Worm (Caenorhabditis elegans) whole organism, L1 larva: Measurements from ENCODE around the gene rpb-12.

Experiments
- aly-2 ChIP-seq: fragments of 150-350 bp; optimal IDR thresholded peaks from 2 replicates; lab custom pipeline; 2014; ENCODE audit warnings: missing biosample characterization, missing genetic modification characterization
- ama-1 ChIP-seq: fragments of 150-350 bp; optimal IDR thresholded peaks from 2 replicates; lab custom pipeline; 2014
- elt-3 ChIP-seq, 6 experiments: fragments of 150-350 bp in 1 of 6; sonication (generic microtip); optimal IDR thresholded peaks; 2 replicates each; lab custom pipeline; 2017 to 2018; ENCODE audit warnings: missing biosample characterization in 6 of 6, missing genetic modification characterization in 6 of 6, inconsistent platforms in 1 of 6
- fkh-4 ChIP-seq: sonication (generic microtip); optimal IDR thresholded peaks from 2 replicates; lab custom pipeline; 2016; ENCODE audit warnings: missing compliant biosample characterization, missing genetic modification characterization, borderline replicate concordance
- lin-13 ChIP-seq: fragments of 150-350 bp; optimal IDR thresholded peaks from 2 replicates; lab custom pipeline; 2014; ENCODE audit warnings: missing biosample characterization, missing genetic modification reagents, missing genetic modification characterization
- lin-39 ChIP-seq: fragments of 150-350 bp; optimal IDR thresholded peaks from 2 replicates; lab custom pipeline; 2014; ENCODE audit warnings: missing biosample characterization, missing genetic modification reagents, missing genetic modification characterization
- nhr-237 ChIP-seq: fragments of 150-350 bp; optimal IDR thresholded peaks from 2 replicates; lab custom pipeline; 2014; ENCODE audit warnings: missing biosample characterization, missing genetic modification characterization
- nhr-76 ChIP-seq: sonication (generic microtip); optimal IDR thresholded peaks from 2 replicates; lab custom pipeline; 2017; ENCODE audit warnings: missing biosample characterization, missing genetic modification characterization
- nhr-85 ChIP-seq: sonication (generic microtip); peaks from one replicate; lab custom pipeline; 2016; ENCODE audit warnings: missing genetic modification characterization, inconsistent platforms, missing compliant biosample characterization
- tlp-1 ChIP-seq: fragments of 150-350 bp; optimal IDR thresholded peaks from 2 replicates; lab custom pipeline; 2014; ENCODE audit warnings: missing biosample characterization, missing genetic modification characterization
- unc-130 ChIP-seq: fragments of 150-350 bp; optimal IDR thresholded peaks from 2 replicates; lab custom pipeline; 2017; ENCODE audit warnings: missing biosample characterization, missing genetic modification characterization, inconsistent platforms
- unc-62 ChIP-seq: fragments of 150-350 bp; optimal IDR thresholded peaks from 2 replicates; lab custom pipeline; 2014; ENCODE audit warnings: missing biosample characterization, missing genetic modification reagents, missing genetic modification characterization
- unc-86 ChIP-seq: sonication (generic microtip); optimal IDR thresholded peaks from 2 replicates; lab custom pipeline; 2016; ENCODE audit warnings: missing genetic modification characterization, missing compliant biosample characterization
- zag-1 ChIP-seq: fragments of 150-350 bp; optimal IDR thresholded peaks from 2 replicates; lab custom pipeline; 2014; ENCODE audit warnings: missing biosample characterization, missing genetic modification characterization

- TF ChIP-seq unc-62 (GFP tag; lab: Kevin White, UChicago) (no peak), zag-1 (tag; lab: Kevin White, UChicago) (no peak), unc-130 (tag; lab: Kevin White, UChicago) (no peak), nhr-85 (tag; lab: Kevin White, UChicago) (no peak), aly-2 (tag; lab: Kevin White, UChicago) (no peak), nhr-76 (no peak), tlp-1 (tag; lab: Kevin White, UChicago) (peak; percentile 67), nhr-237 (no peak), ama-1 (lab: Kevin White, UChicago) (no peak), elt-3 (tag; optimal IDR thresholded peaks at IDR 0.05; lab: Kevin White, UChicago) (no peak), lin-13 (no peak), lin-39 (tag; lab: Kevin White, UChicago) (no peak), fkh-4 (tag; lab: Kevin White, UChicago) (no peak), unc-86 (no peak)
These were observed 12.5 kb upstream of the rpb-12 start, which contains the start of gene pcp-3 for ce11 chrIV:9158969-9159800.
